Worm (Caenorhabditis elegans): Measurements from ENCODE around the gene plep-1.

DNA sequence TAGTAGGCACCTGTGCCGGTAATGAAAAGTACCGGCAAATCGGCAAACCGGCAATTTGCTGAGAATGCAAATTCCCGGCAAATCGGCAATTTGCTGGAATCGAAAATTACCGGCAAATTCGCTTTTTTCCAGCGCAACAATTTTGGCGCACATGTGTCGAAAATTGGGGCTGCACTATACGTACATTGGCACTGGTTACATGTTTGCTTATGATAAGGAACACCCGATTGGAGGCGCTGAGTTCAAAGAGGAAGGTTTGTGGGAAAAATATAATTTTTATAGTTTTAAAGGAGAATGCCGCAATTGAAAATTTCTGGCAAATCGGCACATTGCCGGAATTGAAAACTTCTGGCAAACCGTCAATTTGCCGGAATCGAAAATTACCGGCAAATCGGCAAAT is 14.8 kb downstream of the plep-1 start:
- TF ChIP-seq unc-39 (tag; optimal IDR thresholded peaks at IDR 0.05), result no peak
- TF ChIP-seq vab-7 (GFP tag; IDR thresholded peaks at IDR 0.05), result no peak
- TF ChIP-seq skn-1 (tag; optimal IDR thresholded peaks at IDR 0.05), result no peak
- no peak for TF ChIP-seq ceh-82 (tag; optimal IDR thresholded peaks at IDR 0.05)
- TF ChIP-seq lin-39 (tag; optimal IDR thresholded peaks at IDR 0.05), result no peak
- no peak for TF ChIP-seq nhr-77 (tag; optimal IDR thresholded peaks at IDR 0.05)
- no peak for TF ChIP-seq ceh-20 (GFP tag; IDR thresholded peaks at IDR 0.05)

All from whole organism, L4 larva.